Fruit fly (Drosophila melanogaster) ovary, adult (tissue): ENCODE data around the gene Cog3.
A peak's percentile ranks its signal among the peaks of the same experiment; 100 is the strongest.

ENCODE experiments used
- CG17801 ChIP-seq: fragments of 200-800 bp; optimal IDR thresholded peaks from 2 replicates; lab custom pipeline; 2019; ENCODE audit warnings: missing biosample characterization, mild to moderate bottlenecking, missing genetic modification characterization, moderate library complexity; ENCODE audit not compliant: partially characterized antibody

Gene Cog3

dm6 chr2L:3457007-3457406, at the start of gene Cog3, which contains the start of gene Sec5:
Gene Cog3 (minus strand): TSS chr2L:3457064.
Gene Sec5 (plus strand): TSS chr2L:3457302.
- peak; percentile 55 for TF ChIP-seq CG17801

dm6 chr2L:3506322-3506721, 49.5 kb upstream of the Cog3 start:
- no peak for TF ChIP-seq CG17801

- no peak for TF ChIP-seq CG17801
Measured at dm6 chr2L:3504851-3505250, 48.0 kb upstream of the Cog3 start.

DNA sequence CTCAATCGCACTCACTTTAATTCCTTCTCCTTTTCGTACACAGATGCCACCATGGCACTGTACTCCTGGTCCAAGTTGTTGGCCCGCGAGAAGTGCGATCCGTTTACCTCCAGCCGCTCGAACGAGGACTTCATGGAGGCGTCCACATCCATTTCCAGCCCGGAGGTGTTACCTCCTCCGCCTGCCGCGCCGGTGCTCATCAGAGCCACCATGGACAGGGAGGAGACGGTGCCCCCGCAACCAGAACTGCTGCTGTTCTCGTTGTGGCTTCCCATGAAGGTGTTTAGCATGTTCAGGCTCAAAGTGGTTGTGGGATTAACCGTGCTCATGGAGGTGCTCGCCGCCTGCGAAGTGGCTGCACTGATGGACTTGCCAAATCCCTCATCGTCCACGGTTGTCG, 38.6 kb upstream of the Cog3 start:
- no peak for TF ChIP-seq CG17801

- no peak for TF ChIP-seq CG17801
Measured at dm6 chr2L:3493475-3493874, 36.6 kb upstream of the Cog3 start.

DNA sequence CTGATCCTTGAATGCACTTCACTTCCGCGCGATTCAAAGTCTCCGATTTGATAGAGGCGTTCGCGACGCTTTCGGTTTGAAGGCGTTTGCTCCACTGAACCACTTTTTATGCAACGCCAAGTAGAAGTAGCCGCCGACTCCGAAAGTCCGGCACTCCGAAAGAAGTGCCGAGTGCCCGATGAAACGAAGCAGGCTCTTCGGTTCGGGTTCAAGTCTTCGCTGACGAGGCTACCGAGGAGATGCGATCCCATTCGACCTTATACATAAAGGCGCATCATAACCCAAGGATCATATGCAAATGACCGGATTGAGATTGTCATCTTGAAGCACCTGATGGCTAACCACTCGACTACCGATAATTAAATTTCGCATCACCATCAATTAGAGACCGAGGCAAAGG, 34.1 kb upstream of the Cog3 start, which contains the start of gene CG15414:
Gene CG15414, minus strand, starts transcription at position 101 of the 400 bp plus-strand sequence.
- TF ChIP-seq CG17801, result no peak

DNA sequence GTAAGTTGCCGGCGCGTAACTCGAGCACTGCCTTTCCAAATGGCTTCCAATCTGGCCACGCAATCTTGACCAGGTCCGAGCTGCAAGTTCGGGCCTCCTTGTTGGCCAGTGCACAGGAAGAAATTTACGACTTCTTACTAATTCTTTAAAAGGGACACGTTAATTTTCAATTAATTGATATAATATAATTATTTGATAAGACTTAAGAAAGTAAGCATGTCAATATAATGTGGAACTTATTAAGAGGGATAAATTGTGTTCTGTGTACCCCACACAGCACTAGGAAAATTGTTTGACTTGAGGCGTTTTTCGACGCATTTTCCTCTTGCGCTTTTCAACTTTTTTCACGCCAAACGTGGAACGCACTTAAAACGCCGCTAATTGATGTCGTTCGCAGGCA, 28.6 kb upstream of the Cog3 start:
- no peak for TF ChIP-seq CG17801

DNA sequence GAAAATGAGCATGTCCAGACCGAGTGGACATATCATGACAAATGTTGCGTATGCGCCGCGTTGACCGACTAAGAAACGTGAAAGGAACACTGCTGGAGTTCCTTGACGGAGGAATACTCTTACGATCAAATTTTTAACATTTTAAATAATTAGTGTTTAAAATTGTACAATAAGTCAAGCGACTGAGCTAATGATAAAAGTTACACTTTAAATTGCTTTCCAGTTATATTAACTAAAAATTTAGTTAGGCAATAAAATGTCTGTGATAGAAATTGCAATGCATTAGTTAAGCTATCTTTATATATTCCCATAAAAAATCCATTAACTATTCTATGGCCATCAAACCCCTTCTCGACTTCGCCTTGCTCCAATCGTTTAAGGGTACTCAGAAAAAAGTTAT, 27.9 kb upstream of the Cog3 start:
- TF ChIP-seq CG17801, result no peak

DNA sequence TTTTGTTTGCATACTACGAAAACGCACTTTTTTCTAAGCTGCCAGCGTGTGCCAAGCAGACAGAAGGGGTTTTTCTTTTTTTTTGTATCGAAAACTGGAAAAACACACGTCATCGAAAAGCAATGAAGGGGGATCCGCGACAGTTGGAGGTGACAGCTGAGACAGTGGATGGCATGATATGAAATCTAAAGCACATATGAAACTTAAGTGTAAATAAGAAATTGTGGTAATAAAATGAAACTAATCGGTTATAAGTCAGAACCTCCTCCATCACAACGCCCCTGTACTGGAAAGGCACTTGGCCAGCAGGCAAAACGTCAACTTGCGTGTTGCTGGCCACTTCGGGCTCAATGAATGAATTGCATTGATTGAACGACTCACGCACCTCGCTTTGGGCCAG, 26.8 kb upstream of the Cog3 start:
- TF ChIP-seq CG17801, result no peak

DNA sequence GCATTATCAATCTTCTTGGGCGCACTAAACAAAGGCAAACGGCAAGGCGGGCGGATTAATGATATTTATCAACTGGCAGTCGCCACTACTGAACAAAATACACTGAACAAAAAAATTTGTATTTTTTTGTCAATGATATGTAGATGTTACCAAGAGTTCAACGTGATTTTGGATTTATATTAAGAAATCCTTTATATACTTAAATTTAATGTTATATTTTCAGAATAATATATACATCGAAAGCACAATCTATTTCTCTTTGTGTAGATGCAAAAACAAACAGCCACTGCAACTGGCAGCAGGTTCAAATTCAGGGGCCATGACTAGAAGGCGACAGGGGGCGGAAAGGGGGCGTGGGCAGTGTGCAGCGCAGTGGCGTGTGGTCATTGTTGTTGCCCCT, 25.8 kb upstream of the Cog3 start:
- TF ChIP-seq CG17801, result no peak

- TF ChIP-seq CG17801, result no peak
Measured at dm6 chr2L:3482037-3482436, 25.2 kb upstream of the Cog3 start.

dm6 chr2L:3480443-3480839, 23.6 kb upstream of the Cog3 start:
- TF ChIP-seq CG17801, result no peak

- no peak for TF ChIP-seq CG17801
Measured at dm6 chr2L:3479697-3480442, 23.0 kb upstream of the Cog3 start.

- peak; percentile 75 for TF ChIP-seq CG17801
Measured at dm6 chr2L:3478034-3478880, 21.4 kb upstream of the Cog3 start, which contains the start of gene Thor. Gene Thor (plus strand): TSS chr2L:3478434.

- peak; percentile 5 for TF ChIP-seq CG17801
Measured at dm6 chr2L:3477057-3477755, 20.3 kb upstream of the Cog3 start.

DNA sequence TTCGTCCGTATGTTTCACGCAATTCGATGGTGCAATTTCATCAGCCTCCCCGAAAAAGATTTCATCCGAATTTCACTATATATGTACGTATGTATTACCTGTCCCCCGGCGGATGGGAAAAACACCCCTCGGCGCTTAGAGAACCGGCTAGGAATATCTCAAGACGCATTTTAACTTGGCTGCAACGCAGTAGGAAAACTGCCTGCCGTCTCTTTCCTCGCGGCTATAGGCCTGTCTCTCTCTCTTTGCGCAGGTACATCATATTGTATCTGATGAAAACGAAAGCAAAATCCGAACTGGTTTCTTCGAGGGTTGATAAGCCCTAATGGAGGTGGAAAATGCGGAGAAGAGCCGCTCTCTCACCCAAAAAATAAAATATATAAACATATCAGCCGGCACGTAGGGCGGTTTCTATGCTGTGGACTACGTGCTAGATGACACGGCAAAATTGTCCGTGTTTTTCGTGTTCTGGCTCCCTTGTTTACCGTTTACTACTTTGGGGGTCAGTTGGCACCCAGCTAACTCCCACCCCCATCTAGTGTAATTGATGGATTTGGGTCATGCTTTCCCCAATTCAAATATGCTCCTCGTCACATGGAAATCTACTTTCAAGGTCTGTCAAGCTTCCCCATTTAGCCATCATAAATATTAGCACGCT, 19.7 kb upstream of the Cog3 start:
- no peak for TF ChIP-seq CG17801

dm6 chr2L:3475948-3476347, 19.1 kb upstream of the Cog3 start:
- TF ChIP-seq CG17801, result peak; percentile 8
